Worm (Caenorhabditis elegans) whole organism, early embryonic: ENCODE data around the gene F46G10.1.

ENCODE experiments used
- B0310.2 ChIP-seq: sonication (generic microtip); optimal IDR thresholded peaks from 2 replicates; lab custom pipeline; 2016; ENCODE audit warnings: mild to moderate bottlenecking, missing genetic modification characterization, missing compliant biosample characterization
- F13C5.2 ChIP-seq: sonication (generic microtip); optimal IDR thresholded peaks from 2 replicates; lab custom pipeline; 2017; ENCODE audit warnings: mild to moderate bottlenecking, missing genetic modification characterization, inconsistent platforms, missing compliant biosample characterization
- aly-1 ChIP-seq: sonication (generic microtip); optimal IDR thresholded peaks from 2 replicates; lab custom pipeline; 2016; ENCODE audit warnings: missing genetic modification characterization, missing compliant biosample characterization
- ama-1 ChIP-seq: fragments of 150-350 bp; optimal IDR thresholded peaks from 2 replicates; lab custom pipeline; 2014
- ceh-13 ChIP-seq: fragments of 200-800 bp; sonication (Bioruptor generic); optimal IDR thresholded peaks from 2 replicates; lab custom pipeline; 2018; ENCODE audit warnings: mild to moderate bottlenecking, missing genetic modification characterization, missing compliant biosample characterization
- ceh-36 ChIP-seq: sonication (generic microtip); optimal IDR thresholded peaks from 2 replicates; lab custom pipeline; 2016; ENCODE audit warnings: missing genetic modification characterization, inconsistent platforms, missing compliant biosample characterization
- ets-7 ChIP-seq: sonication (generic microtip); optimal IDR thresholded peaks from 2 replicates; lab custom pipeline; 2016; ENCODE audit warnings: missing genotype, missing genetic modification characterization, missing compliant biosample characterization
- flt-1 ChIP-seq: fragments of 200-800 bp; sonication (Bioruptor generic); IDR thresholded peaks from 2 replicates; pipeline ENCODE4 v1.3.6; 2022; ENCODE audit warnings: missing genetic modification characterization, missing compliant biosample characterization
- hmbx-1 ChIP-seq: sonication (generic microtip); optimal IDR thresholded peaks from 2 replicates; lab custom pipeline; 2016; ENCODE audit warnings: mild to moderate bottlenecking, missing genetic modification characterization, missing compliant biosample characterization
- hmg-4 ChIP-seq: fragments of 200-800 bp; sonication (Bioruptor generic); optimal IDR thresholded peaks from 2 replicates; lab custom pipeline; 2018; ENCODE audit warnings: mild to moderate bottlenecking, missing genetic modification characterization, missing compliant biosample characterization
- hnd-1 ChIP-seq: sonication (generic microtip); optimal IDR thresholded peaks from 2 replicates; lab custom pipeline; 2016; ENCODE audit warnings: missing genetic modification characterization, missing compliant biosample characterization
- pes-1 ChIP-seq: fragments of 200-800 bp; sonication (Bioruptor generic); IDR thresholded peaks from 2 replicates; pipeline ENCODE4 v1.3.6; 2022; ENCODE audit warnings: missing genetic modification reagents, missing genetic modification characterization, missing compliant biosample characterization
- scrt-1 ChIP-seq: fragments of 200-800 bp; sonication (Bioruptor generic); IDR thresholded peaks from 2 replicates; pipeline ENCODE4 v1.3.6; 2022; ENCODE audit warnings: missing genetic modification characterization, missing compliant biosample characterization
- sea-1 ChIP-seq: fragments of 200-800 bp; sonication (Bioruptor generic); conservative IDR thresholded peaks from 2 replicates; pipeline ENCODE4 v1.3.6; 2022; ENCODE audit warnings: missing genetic modification characterization, missing compliant biosample characterization
- tbx-11 ChIP-seq: fragments of 200-800 bp; sonication (Bioruptor generic); IDR thresholded peaks from 2 replicates; pipeline ENCODE4 v1.3.6; 2022; ENCODE audit warnings: missing genetic modification characterization, missing compliant biosample characterization
- tbx-37 ChIP-seq: fragments of 200-800 bp; sonication (Bioruptor generic); conservative IDR thresholded peaks from 2 replicates; pipeline ENCODE4 v1.3.6; 2022; ENCODE audit warnings: missing genetic modification reagents, missing genetic modification characterization, missing compliant biosample characterization
- tra-4 ChIP-seq: sonication (generic microtip); optimal IDR thresholded peaks from 2 replicates; lab custom pipeline; 2017; ENCODE audit warnings: missing genetic modification characterization, missing compliant biosample characterization

The F46G10.1 gene

DNA sequence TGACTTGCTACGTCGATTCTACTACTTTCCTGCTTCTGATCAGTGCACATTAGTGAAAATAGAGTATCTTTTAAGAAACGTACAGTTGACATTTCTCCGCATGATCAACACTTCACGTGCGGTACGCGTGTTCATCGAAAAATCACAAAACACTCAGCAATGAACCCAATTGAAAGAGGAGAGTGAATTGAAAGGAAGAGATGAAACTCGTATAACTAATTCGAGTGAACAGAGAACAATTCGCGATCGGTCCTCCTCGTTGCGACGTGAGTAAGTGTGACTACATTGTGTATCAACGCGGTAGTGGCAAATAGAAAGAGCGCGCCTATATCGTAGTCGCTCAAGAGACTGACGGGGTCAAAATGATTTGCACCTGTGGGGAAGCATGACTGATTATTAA is 42.0 kb upstream of the F46G10.1 start:
- TF ChIP-seq hmbx-1 (tag; lab: Kevin White, UChicago) (no peak), hmg-4 (GFP tag; lab: Kevin White, UChicago) (no peak), sea-1 (GFP tag; lab: Robert Waterston, UW) (no peak), F13C5.2 (tag; lab: Kevin White, UChicago) (no peak)

DNA sequence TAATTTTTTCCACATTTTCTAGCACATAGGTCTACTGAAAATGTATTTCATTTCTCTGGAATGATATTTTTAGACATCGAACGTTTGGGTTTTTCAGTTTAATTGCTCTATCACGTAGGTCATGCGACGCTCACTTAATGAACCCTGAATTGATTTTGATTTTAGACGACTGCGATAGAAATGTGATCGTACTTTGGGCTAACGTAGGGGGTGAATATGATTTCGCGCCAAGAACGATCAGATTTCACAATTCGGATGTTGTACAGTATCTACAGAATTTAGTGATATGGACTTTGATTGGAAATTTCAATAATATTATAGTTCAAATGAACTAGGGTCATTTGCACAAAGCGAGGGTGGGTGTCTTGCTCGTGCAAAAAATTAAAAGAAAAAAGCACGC is 40.6 kb upstream of the F46G10.1 start:
- TF ChIP-seq hmbx-1 (tag; lab: Kevin White, UChicago) (no peak), pes-1 (GFP tag; lab: Robert Waterston, UW) (no peak), tra-4 (tag; lab: Kevin White, UChicago) (no peak), ceh-13 (GFP tag; lab: Kevin White, UChicago) (no peak), hnd-1 (tag; lab: Kevin White, UChicago) (no peak), ama-1 (lab: Kevin White, UChicago) (no peak), ets-7 (tag; lab: Kevin White, UChicago) (no peak), hmg-4 (GFP tag; lab: Kevin White, UChicago) (no peak)

DNA sequence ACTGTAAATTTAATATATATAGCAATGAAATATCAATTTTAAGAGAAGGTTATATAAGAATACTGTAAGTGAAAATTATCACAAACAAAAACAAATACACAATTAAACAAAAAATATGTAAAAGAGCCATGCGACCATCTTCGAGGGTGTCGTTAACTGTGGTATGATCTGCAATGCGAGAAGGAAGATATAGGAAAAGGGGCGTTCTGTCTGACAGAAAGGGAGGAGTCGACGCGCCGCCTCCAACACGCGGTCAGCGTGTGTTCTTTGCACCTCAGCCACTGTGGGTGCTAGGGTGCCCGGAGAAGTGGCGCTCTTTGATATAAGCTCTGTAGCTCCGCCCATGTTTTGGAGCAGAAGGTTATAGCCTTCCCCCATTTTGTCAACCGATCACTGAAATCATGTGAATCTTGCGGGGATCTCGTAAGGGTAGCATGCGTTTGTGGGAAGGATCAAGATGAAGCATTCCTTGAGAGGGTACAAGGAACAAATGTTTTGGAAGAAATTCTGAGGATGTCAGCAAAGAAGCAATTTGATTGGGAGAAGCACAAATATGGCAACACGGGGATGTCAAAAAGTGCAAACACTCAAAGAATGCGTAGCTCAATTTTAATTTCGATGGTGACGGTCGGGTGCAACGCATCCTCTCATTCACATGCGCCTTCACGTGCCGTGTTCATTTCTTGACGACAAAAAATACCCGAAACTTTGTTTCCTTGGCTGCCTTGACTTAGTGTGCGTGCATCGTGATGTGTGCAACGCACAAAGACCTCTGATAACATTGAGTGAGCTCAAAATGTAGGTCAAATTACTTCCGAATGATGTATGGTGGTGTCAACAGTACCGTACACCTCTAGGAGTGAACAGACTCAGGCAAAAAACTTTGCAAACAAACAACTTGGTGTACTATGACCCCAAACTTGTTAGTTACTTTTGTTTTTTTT is 39.5 kb upstream of the F46G10.1 start, which contains the start of gene mxl-3:
Gene mxl-3 (minus strand): TSS at position 1 of the 944 bp plus-strand sequence.
- TF ChIP-seq ama-1 (lab: Kevin White, UChicago), result no peak
- TF ChIP-seq F13C5.2 (tag; lab: Kevin White, UChicago), result no peak
- TF ChIP-seq hnd-1 (tag; lab: Kevin White, UChicago), result no peak
- TF ChIP-seq ceh-13 (GFP tag; lab: Kevin White, UChicago), result no peak
- no peak for TF ChIP-seq tbx-37 (GFP tag; lab: Robert Waterston, UW)
- TF ChIP-seq flt-1 (GFP tag; lab: Robert Waterston, UW), result no peak

DNA sequence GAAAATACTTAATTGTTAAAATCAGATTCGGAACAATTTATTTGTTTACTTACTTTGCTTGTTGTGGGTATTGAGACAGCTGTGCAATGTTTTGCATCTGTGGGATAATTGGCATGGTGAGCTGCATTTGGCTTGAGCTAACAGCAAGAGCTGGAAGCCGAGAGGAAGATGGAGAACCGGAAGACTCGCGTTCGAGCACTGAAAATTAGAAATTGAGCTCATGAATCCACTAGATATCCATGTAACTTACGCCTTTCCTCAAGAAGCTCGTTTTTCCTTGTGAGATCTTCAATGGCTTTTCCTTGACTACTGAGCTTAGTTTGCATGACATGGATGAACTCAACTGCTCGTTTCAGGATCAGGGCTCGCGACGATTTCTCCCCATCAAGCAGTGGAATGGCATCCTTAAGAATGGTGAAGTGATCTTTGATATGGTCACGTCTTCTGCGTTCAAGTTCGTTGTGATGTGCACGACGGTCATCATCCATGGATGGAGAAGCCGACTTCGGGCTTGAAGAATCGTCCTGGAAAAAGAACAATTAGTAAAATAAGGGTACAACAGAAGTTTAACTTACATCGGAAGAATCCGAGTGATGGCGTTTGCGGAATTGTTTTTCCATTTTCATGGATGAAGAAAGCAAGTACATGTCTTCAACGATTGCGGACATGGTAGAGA is 38.7 kb upstream of the F46G10.1 start:
- TF ChIP-seq hnd-1 (tag; lab: Kevin White, UChicago) (no peak), scrt-1 (no peak), flt-1 (GFP tag; lab: Robert Waterston, UW) (no peak), hmg-4 (GFP tag; lab: Kevin White, UChicago) (no peak)

DNA sequence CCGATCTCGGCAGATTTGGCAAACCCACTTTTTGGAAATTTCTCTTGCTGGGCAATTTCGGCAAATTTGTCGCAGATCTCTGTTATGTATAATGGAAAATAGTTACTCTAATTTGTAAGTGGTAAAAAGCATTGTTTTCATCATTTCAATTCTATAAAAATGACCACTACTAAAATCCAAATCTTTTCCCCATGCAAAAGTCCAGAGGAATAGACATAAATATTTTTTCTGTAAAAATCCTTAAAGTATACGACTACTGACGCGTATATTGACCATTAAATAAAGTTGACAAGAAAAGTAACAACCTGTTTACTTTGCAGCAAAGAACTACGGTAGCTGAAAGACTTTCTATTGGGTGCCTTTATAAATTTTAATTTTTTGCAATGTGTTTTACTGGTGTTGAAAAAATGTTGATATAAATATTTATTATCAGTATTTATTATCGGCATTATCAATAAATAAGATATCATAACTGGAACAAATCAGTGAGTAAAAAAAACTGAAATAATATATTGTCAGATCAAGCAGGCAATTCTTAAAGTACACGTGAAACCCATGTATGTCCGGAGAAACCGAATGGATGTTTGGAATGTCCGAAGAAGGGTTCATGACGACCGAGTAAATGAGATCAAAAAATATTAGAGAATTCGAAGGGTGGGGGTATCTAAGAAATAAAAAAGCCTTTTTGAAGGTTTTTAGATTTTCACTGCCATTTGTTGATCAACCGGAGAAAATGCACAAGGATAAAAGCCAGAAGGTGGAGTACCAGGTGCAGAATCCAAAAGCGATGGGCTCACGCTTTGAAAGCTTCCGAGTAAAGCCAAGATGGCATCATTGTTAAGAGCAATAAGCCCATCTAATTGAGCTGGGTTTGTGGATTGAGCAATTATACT is 37.9 kb upstream of the F46G10.1 start:
- TF ChIP-seq aly-1 (tag; lab: Kevin White, UChicago) (no peak), tbx-11 (GFP tag; lab: Robert Waterston, UW) (no peak), hmbx-1 (tag; lab: Kevin White, UChicago) (no peak), pes-1 (GFP tag; lab: Robert Waterston, UW) (no peak), B0310.2 (tag; lab: Kevin White, UChicago) (no peak), scrt-1 (no peak), ceh-13 (GFP tag; lab: Kevin White, UChicago) (no peak), tbx-37 (GFP tag; lab: Robert Waterston, UW) (no peak), ama-1 (lab: Kevin White, UChicago) (no peak), tra-4 (tag; lab: Kevin White, UChicago) (no peak), sea-1 (GFP tag; lab: Robert Waterston, UW) (no peak), F13C5.2 (tag; lab: Kevin White, UChicago) (no peak), ceh-36 (tag; lab: Kevin White, UChicago) (no peak), hnd-1 (tag; lab: Kevin White, UChicago) (no peak), ets-7 (tag; lab: Kevin White, UChicago) (no peak), hmg-4 (GFP tag; lab: Kevin White, UChicago) (no peak), flt-1 (GFP tag; lab: Robert Waterston, UW) (no peak)

DNA sequence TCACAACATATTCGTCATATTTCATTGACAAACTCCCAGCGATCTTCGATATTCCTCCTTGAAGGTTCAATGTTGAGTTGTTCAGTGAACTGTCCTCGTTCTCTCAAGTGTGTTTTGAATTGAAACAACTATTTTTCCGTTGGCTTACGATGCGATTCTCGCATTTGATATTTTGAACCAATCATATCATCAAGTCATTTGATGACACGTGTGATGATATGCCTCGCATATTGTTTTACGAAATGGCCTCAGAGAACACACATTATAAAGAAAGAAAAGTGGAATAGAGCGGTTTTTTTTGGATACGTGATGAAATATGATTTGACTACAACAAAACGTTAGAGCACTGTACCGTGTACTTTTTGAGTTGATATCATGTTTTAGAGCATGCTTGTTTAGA is 36.9 kb upstream of the F46G10.1 start:
- TF ChIP-seq hmbx-1 (tag; lab: Kevin White, UChicago), result no peak
- TF ChIP-seq B0310.2 (tag; lab: Kevin White, UChicago), result no peak

DNA sequence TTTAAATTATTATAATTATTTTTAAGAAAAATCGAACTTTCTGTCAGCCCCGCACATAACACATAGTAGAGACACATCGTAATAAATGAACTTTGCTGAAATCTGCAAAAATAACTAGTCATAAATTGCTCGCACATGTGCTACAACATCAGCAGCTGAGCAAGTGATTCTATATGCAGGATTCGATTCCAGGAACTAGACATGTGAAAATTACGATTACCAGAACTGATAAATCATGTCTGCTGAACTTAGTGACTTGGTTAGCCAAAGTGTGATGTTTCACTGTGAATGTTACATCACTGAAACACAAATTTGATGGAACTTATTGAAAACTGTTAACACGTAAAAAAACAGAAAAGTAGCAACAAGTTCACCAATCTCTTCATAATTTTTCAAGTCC is 35.7 kb upstream of the F46G10.1 start:
- TF ChIP-seq hnd-1 (tag; lab: Kevin White, UChicago) (no peak), tbx-37 (GFP tag; lab: Robert Waterston, UW) (no peak), flt-1 (GFP tag; lab: Robert Waterston, UW) (no peak), tra-4 (tag; lab: Kevin White, UChicago) (no peak), ets-7 (tag; lab: Kevin White, UChicago) (no peak), scrt-1 (no peak), hmbx-1 (tag; lab: Kevin White, UChicago) (no peak), pes-1 (GFP tag; lab: Robert Waterston, UW) (no peak), hmg-4 (GFP tag; lab: Kevin White, UChicago) (no peak), ceh-36 (tag; lab: Kevin White, UChicago) (no peak), ama-1 (lab: Kevin White, UChicago) (no peak), tbx-11 (GFP tag; lab: Robert Waterston, UW) (no peak)
